In genomic region chr3L:15592536-15593260, dm6 we compare ENCODE assay signal across 2 fruit fly cellular contexts.
A peak's percentile ranks its signal among the peaks of the same experiment; 100 is the strongest.
TF ChIP-seq lines count a peak whose summit lies in the region.

No protein-coding gene starts in this region.

TF ChIP-seq in whole organism, embryonic, 481 proteins besides CTCF, POLR2A, EP300 and RAD21 (continued from another document and continues in another):
- TF ChIP-seq vvl (GFP tag; IDR thresholded peaks at IDR 0.05; lab: Robert Waterston, UW) (0 out of 2 replicates have a peak, but pooled peaks have one; percentile 36), CG3407 (GFP tag; optimal IDR thresholded peaks at IDR 0.05; lab: Kevin White, UChicago) (peak; percentile 18), CG17912 (GFP tag; optimal IDR thresholded peaks at IDR 0.05; lab: Kevin White, UChicago) (no peak), trem (tag; optimal IDR thresholded peaks at IDR 0.05; lab: Kevin White, UChicago) (peak; percentile 32), CG12659 (GFP tag; optimal IDR thresholded peaks at IDR 0.05; lab: Kevin White, UChicago) (peak; percentile 59), CG3995 (GFP tag; optimal IDR thresholded peaks at IDR 0.05; lab: Kevin White, UChicago) (no peak), CG10267 (tag; optimal IDR thresholded peaks at IDR 0.05; lab: Kevin White, UChicago) (peak; percentile 52), D (optimal IDR thresholded peaks at IDR 0.05; lab: Kevin White, UChicago) (no peak), D (GFP tag; optimal IDR thresholded peaks at IDR 0.05; lab: Kevin White, UChicago) (peak; percentile 21), al (GFP tag; IDR thresholded peaks at IDR 0.05; lab: Robert Waterston, UW) (peak; percentile 33; the same call in 1 of the 2 replicates), MTF-1 (GFP tag; optimal IDR thresholded peaks at IDR 0.05; lab: Kevin White, UChicago; ENCODE audit: borderline replicate concordance) (no peak), tgo (GFP tag; IDR thresholded peaks at IDR 0.05; lab: Robert Waterston, UW) (peak; percentile 53; the same call in 2 of the 3 replicates), sc (optimal IDR thresholded peaks at IDR 0.05; lab: Kevin White, UChicago) (no peak), sc (GFP tag; optimal IDR thresholded peaks at IDR 0.05; lab: Kevin White, UChicago) (no peak), Dbx (GFP tag; IDR thresholded peaks at IDR 0.05; lab: Robert Waterston, UW) (0 out of 3 replicates have a peak, but pooled peaks have one; percentile 18), bowl (GFP tag; IDR thresholded peaks at IDR 0.05; lab: Robert Waterston, UW) (no peak), Fer1 (GFP tag; optimal IDR thresholded peaks at IDR 0.05; lab: Kevin White, UChicago) (peak; percentile 62), HLH4C (GFP tag; IDR thresholded peaks at IDR 0.05; lab: Robert Waterston, UW; ENCODE audit: partially characterized antibody) (no peak), en (GFP tag; optimal IDR thresholded peaks at IDR 0.05; lab: Kevin White, UChicago) (no peak), CG12299 (tag; optimal IDR thresholded peaks at IDR 0.05; lab: Kevin White, UChicago) (peak; percentile 22), ken (GFP tag; IDR thresholded peaks at IDR 0.05; lab: Robert Waterston, UW) (no peak), CG2678 (tag; optimal IDR thresholded peaks at IDR 0.05; lab: Kevin White, UChicago) (peak; percentile 80), Hr3 (GFP tag; optimal IDR thresholded peaks at IDR 0.05; lab: Kevin White, UChicago) (peak; percentile 44), CG1603 (tag; optimal IDR thresholded peaks at IDR 0.05; lab: Kevin White, UChicago) (no peak), unpg (GFP tag; optimal IDR thresholded peaks at IDR 0.05; lab: Kevin White, UChicago) (peak; percentile 64), CG42726 (GFP tag; IDR thresholded peaks at IDR 0.05; lab: Robert Waterston, UW; ENCODE audit: partially characterized antibody) (no peak), grau (tag; optimal IDR thresholded peaks at IDR 0.05; lab: Kevin White, UChicago) (peak; percentile 78), sens (GFP tag; lab: Kevin White, UChicago) (peak; percentile 71), Eip74EF (GFP tag; optimal IDR thresholded peaks at IDR 0.05; lab: Kevin White, UChicago) (peak in 1 of 2 experiments; percentile 28), fd96Cb (tag; optimal IDR thresholded peaks at IDR 0.05; lab: Kevin White, UChicago) (peak; percentile 55), CG13424 (tag; optimal IDR thresholded peaks at IDR 0.05; lab: Kevin White, UChicago) (peak; percentile 71), scrt (GFP tag; optimal IDR thresholded peaks at IDR 0.05; lab: Kevin White, UChicago) (peak; percentile 4), CG3847 (GFP tag; IDR thresholded peaks at IDR 0.05; lab: Robert Waterston, UW) (peak; percentile 36), NFAT (GFP tag; IDR thresholded peaks at IDR 0.05; lab: Robert Waterston, UW) (no peak), CG14050 (GFP tag; IDR thresholded peaks at IDR 0.05; lab: Robert Waterston, UW) (peak; percentile 23; the same call in 1 of the 3 replicates), CG8388 (GFP tag; optimal IDR thresholded peaks at IDR 0.05; lab: Kevin White, UChicago) (peak; percentile 64), odd (GFP tag; optimal IDR thresholded peaks at IDR 0.05; lab: Kevin White, UChicago) (peak; percentile 62), CG17829 (tag; optimal IDR thresholded peaks at IDR 0.05; lab: Kevin White, UChicago) (peak; percentile 65), toy (GFP tag; IDR thresholded peaks at IDR 0.05; lab: Robert Waterston, UW) (no peak), CG9932 (GFP tag; IDR thresholded peaks at IDR 0.05; lab: Robert Waterston, UW) (0 out of 2 replicates have a peak, but pooled peaks have one; percentile 27), tin (GFP tag; optimal IDR thresholded peaks at IDR 0.05; lab: Kevin White, UChicago) (peak; percentile 17), fd64A (GFP tag; optimal IDR thresholded peaks at IDR 0.05; lab: Kevin White, UChicago) (peak; percentile 3), cas (GFP tag; IDR thresholded peaks at IDR 0.05; lab: Robert Waterston, UW) (no peak), prd (optimal IDR thresholded peaks at IDR 0.05; lab: Kevin White, UChicago) (no peak), prd (GFP tag; IDR thresholded peaks at IDR 0.05; lab: Robert Waterston, UW) (peak; percentile 46; the same call in 2 of the 3 replicates), MESR4 (GFP tag; optimal IDR thresholded peaks at IDR 0.05; lab: Kevin White, UChicago) (no peak), TFAM (GFP tag; optimal IDR thresholded peaks at IDR 0.05; lab: Kevin White, UChicago) (no peak), CG11695 (GFP tag; IDR thresholded peaks at IDR 0.05; lab: Robert Waterston, UW) (peak; percentile 78), CG15601 (tag; optimal IDR thresholded peaks at IDR 0.05; lab: Kevin White, UChicago) (peak; percentile 28), kni (GFP tag; optimal IDR thresholded peaks at IDR 0.05; lab: Kevin White, UChicago) (no peak), CG17328 (GFP tag; IDR thresholded peaks at IDR 0.05; lab: Robert Waterston, UW) (peak; percentile 38; the same call in 1 of the 2 replicates), ttk (GFP tag; IDR thresholded peaks at IDR 0.05; lab: Robert Waterston, UW) (0 out of 2 replicates have a peak, but pooled peaks have one; percentile 9), CG6654 (GFP tag; optimal IDR thresholded peaks at IDR 0.05; lab: Kevin White, UChicago) (peak; percentile 3), hkb (optimal IDR thresholded peaks at IDR 0.05; lab: Kevin White, UChicago) (no peak), hkb (GFP tag; IDR thresholded peaks at IDR 0.05; lab: Robert Waterston, UW) (peak; percentile 69), ap (GFP tag; IDR thresholded peaks at IDR 0.05; lab: Robert Waterston, UW) (peak; percentile 34; the same call in 1 of the 2 replicates), CG17359 (tag; optimal IDR thresholded peaks at IDR 0.05; lab: Kevin White, UChicago) (peak; percentile 61), CG6254 (GFP tag; optimal IDR thresholded peaks at IDR 0.05; lab: Kevin White, UChicago) (peak; percentile 24), BtbVII (GFP tag; optimal IDR thresholded peaks at IDR 0.05; lab: Kevin White, UChicago) (peak; percentile 54), CG6765 (GFP tag; optimal IDR thresholded peaks at IDR 0.05; lab: Kevin White, UChicago) (peak; percentile 39), Bdp1 (GFP tag; optimal IDR thresholded peaks at IDR 0.05; lab: Kevin White, UChicago) (no peak), CG8478 (optimal IDR thresholded peaks at IDR 0.05; lab: Kevin White, UChicago) (no peak), CG1792 (GFP tag; optimal IDR thresholded peaks at IDR 0.05; lab: Kevin White, UChicago) (no peak), HHEX (GFP tag; optimal IDR thresholded peaks at IDR 0.05; lab: Kevin White, UChicago) (peak; percentile 52), ab (GFP tag; optimal IDR thresholded peaks at IDR 0.05; lab: Kevin White, UChicago) (no peak)

TF ChIP-seq in whole organism, prepupa, 60 proteins besides CTCF, POLR2A, EP300 and RAD21 (continued from another document):
- no peak for TF ChIP-seq fkh (GFP tag; optimal IDR thresholded peaks at IDR 0.05; lab: Kevin White, UChicago)
- no peak for TF ChIP-seq fd85E (GFP tag; optimal IDR thresholded peaks at IDR 0.05; lab: Kevin White, UChicago)
- peak; percentile 88 for TF ChIP-seq CG8119 (GFP tag; IDR thresholded peaks at IDR 0.05; lab: Robert Waterston, UW)
- TF ChIP-seq CG11762 (GFP tag; optimal IDR thresholded peaks at IDR 0.05; lab: Kevin White, UChicago; ENCODE audit: insufficient read depth), result no peak
- TF ChIP-seq Eip75B (GFP tag; optimal IDR thresholded peaks at IDR 0.05; lab: Kevin White, UChicago), result no peak
- TF ChIP-seq cyc (GFP tag; optimal IDR thresholded peaks at IDR 0.05; lab: Kevin White, UChicago), result no peak
- no peak for TF ChIP-seq CG6792 (GFP tag; optimal IDR thresholded peaks at IDR 0.05; lab: Kevin White, UChicago)
- TF ChIP-seq CG10669 (GFP tag; optimal IDR thresholded peaks at IDR 0.05; lab: Kevin White, UChicago), result no peak
- no peak for TF ChIP-seq CG6854 (GFP tag; optimal IDR thresholded peaks at IDR 0.05; lab: Kevin White, UChicago)
- peak; percentile 61 for TF ChIP-seq Gug (GFP tag; IDR thresholded peaks at IDR 0.05; lab: Robert Waterston, UW)
- peak; percentile 48 for TF ChIP-seq Hr4 (GFP tag; optimal IDR thresholded peaks at IDR 0.05; lab: Kevin White, UChicago)
- no peak for TF ChIP-seq CG31627 (GFP tag; optimal IDR thresholded peaks at IDR 0.05; lab: Kevin White, UChicago)
- no peak for TF ChIP-seq svp (GFP tag; lab: Kevin White, UChicago)
- peak; percentile 40 for TF ChIP-seq OdsH (GFP tag; optimal IDR thresholded peaks at IDR 0.05; lab: Kevin White, UChicago)
- TF ChIP-seq ss (GFP tag; optimal IDR thresholded peaks at IDR 0.05; lab: Kevin White, UChicago), result no peak
- TF ChIP-seq fd59A (GFP tag; optimal IDR thresholded peaks at IDR 0.05; lab: Kevin White, UChicago), result no peak
- TF ChIP-seq CG6163 (GFP tag; IDR thresholded peaks at IDR 0.05; lab: Robert Waterston, UW), result no peak
- TF ChIP-seq CG3919 (GFP tag; optimal IDR thresholded peaks at IDR 0.05; lab: Kevin White, UChicago), result peak; percentile 40
- TF ChIP-seq Smox (GFP tag; optimal IDR thresholded peaks at IDR 0.05; lab: Kevin White, UChicago), result no peak
- TF ChIP-seq topi (GFP tag; optimal IDR thresholded peaks at IDR 0.05; lab: Kevin White, UChicago), result no peak
- no peak for TF ChIP-seq CG11902 (GFP tag; optimal IDR thresholded peaks at IDR 0.05; lab: Kevin White, UChicago)
- no peak for TF ChIP-seq Lpt (GFP tag; optimal IDR thresholded peaks at IDR 0.05; lab: Kevin White, UChicago)
- TF ChIP-seq CG8632 (GFP tag; optimal IDR thresholded peaks at IDR 0.05; lab: Kevin White, UChicago), result peak; percentile 43
- no peak for TF ChIP-seq lz (GFP tag; optimal IDR thresholded peaks at IDR 0.05; lab: Kevin White, UChicago)
- no peak for TF ChIP-seq Met (GFP tag; optimal IDR thresholded peaks at IDR 0.05; lab: Kevin White, UChicago)
- no peak for TF ChIP-seq dac (GFP tag; optimal IDR thresholded peaks at IDR 0.05; lab: Kevin White, UChicago)
- no peak for TF ChIP-seq vri (GFP tag; optimal IDR thresholded peaks at IDR 0.05; lab: Kevin White, UChicago)
- TF ChIP-seq CG6276 (GFP tag; optimal IDR thresholded peaks at IDR 0.05; lab: Kevin White, UChicago), result peak; percentile 79
- TF ChIP-seq CG4318 (GFP tag; optimal IDR thresholded peaks at IDR 0.05; lab: Kevin White, UChicago), result peak; percentile 38
- peak; percentile 4 for TF ChIP-seq spab (GFP tag; optimal IDR thresholded peaks at IDR 0.05; lab: Kevin White, UChicago)
- no peak for TF ChIP-seq Hr38 (GFP tag; optimal IDR thresholded peaks at IDR 0.05; lab: Kevin White, UChicago)
- TF ChIP-seq Hr39 (GFP tag; optimal IDR thresholded peaks at IDR 0.05; lab: Kevin White, UChicago), result no peak
- no peak for TF ChIP-seq dsx (GFP tag; optimal IDR thresholded peaks at IDR 0.05; lab: Kevin White, UChicago; ENCODE audit: poor library complexity, severe bottlenecking)
- peak; percentile 81 for TF ChIP-seq CG32006 (GFP tag; optimal IDR thresholded peaks at IDR 0.05; lab: Kevin White, UChicago)
- TF ChIP-seq Sox102F (GFP tag; optimal IDR thresholded peaks at IDR 0.05; lab: Kevin White, UChicago), result no peak
- peak; percentile 67 for TF ChIP-seq Eip78C (GFP tag; lab: Kevin White, UChicago)
- peak; percentile 71 for TF ChIP-seq eg (GFP tag; IDR thresholded peaks at IDR 0.05; lab: Robert Waterston, UW)
- no peak for TF ChIP-seq CG1621 (tag; optimal IDR thresholded peaks at IDR 0.05; lab: Kevin White, UChicago)
